Worm (Caenorhabditis elegans) whole organism, young adult: ENCODE results near the gene gldi-2.

Source experiments
- B0035.1 ChIP-seq: sonication (generic microtip); optimal IDR thresholded peaks from 2 replicates; lab custom pipeline; 2016; ENCODE audit warnings: missing genetic modification characterization, mild to moderate bottlenecking, missing compliant biosample characterization, missing genotype, missing genetic modification reagents
- D2030.7 ChIP-seq: fragments of 200-800 bp; sonication (Bioruptor generic); IDR thresholded peaks from 2 replicates; pipeline ENCODE4 v1.3.6; 2022; ENCODE audit warnings: missing genetic modification reagents, missing genetic modification characterization, missing compliant biosample characterization
- F10E7.11 ChIP-seq: sonication (generic microtip); optimal IDR thresholded peaks from 2 replicates; lab custom pipeline; 2017; ENCODE audit warnings: mild to moderate bottlenecking, missing genetic modification characterization, moderate library complexity, missing compliant biosample characterization
- F37B4.10 ChIP-seq: fragments of 200-800 bp; sonication (Bioruptor generic); IDR thresholded peaks from 2 replicates; pipeline ENCODE4 v1.3.6; 2022; ENCODE audit warnings: missing genetic modification characterization, missing compliant biosample characterization
- F49E8.2 ChIP-seq: sonication (generic microtip); optimal IDR thresholded peaks from 3 replicates; lab custom pipeline; 2017; ENCODE audit warnings: missing genetic modification characterization, mild to moderate bottlenecking, missing compliant biosample characterization, antibody characterized with exemption, moderate library complexity; ENCODE audit not compliant: insufficient read depth
- F55B11.4 ChIP-seq: sonication (generic microtip); optimal IDR thresholded peaks from 2 replicates; lab custom pipeline; 2016; ENCODE audit warnings: missing compliant biosample characterization, missing genetic modification characterization, borderline replicate concordance; ENCODE audit not compliant: insufficient read depth
- F57C9.4 ChIP-seq: sonication (generic microtip); optimal IDR thresholded peaks from 2 replicates; lab custom pipeline; 2017; ENCODE audit warnings: mild to moderate bottlenecking, missing genetic modification characterization, missing compliant biosample characterization
- K11D2.4 ChIP-seq: fragments of 200-800 bp; sonication (Bioruptor generic); IDR thresholded peaks from 2 replicates; pipeline ENCODE4 v1.3.6; 2022; ENCODE audit warnings: missing genetic modification reagents, missing genetic modification characterization, missing compliant biosample characterization
- T07F8.4 ChIP-seq: sonication (generic microtip); optimal IDR thresholded peaks from 2 replicates; lab custom pipeline; 2016; ENCODE audit warnings: mild to moderate bottlenecking, missing genetic modification characterization, moderate library complexity, missing compliant biosample characterization
- T26A5.8 ChIP-seq: sonication (generic microtip); optimal IDR thresholded peaks from 2 replicates; lab custom pipeline; 2016; ENCODE audit warnings: missing genetic modification characterization, missing compliant biosample characterization
- Y53F4B.3 ChIP-seq: fragments of 200-800 bp; sonication (Bioruptor generic); IDR thresholded peaks from 2 replicates; pipeline ENCODE4 v1.3.6; 2022; ENCODE audit warnings: missing genetic modification reagents, missing genetic modification characterization, missing compliant biosample characterization
- Y67H2A.10 ChIP-seq: fragments of 200-800 bp; sonication (Bioruptor generic); conservative IDR thresholded peaks from 2 replicates; pipeline ENCODE4 v1.3.6; 2022; ENCODE audit warnings: missing genetic modification reagents, missing genetic modification characterization, missing compliant biosample characterization
- Y79H2A.3 ChIP-seq: fragments of 200-800 bp; sonication (Bioruptor generic); conservative IDR thresholded peaks from 2 replicates; pipeline ENCODE4 v1.3.6; 2022; ENCODE audit warnings: missing genetic modification reagents, missing genetic modification characterization, missing compliant biosample characterization
- Y95B8A.8 ChIP-seq: fragments of 200-800 bp; sonication (Bioruptor generic); IDR thresholded peaks from 2 replicates; pipeline ENCODE4 v1.3.6; 2022; ENCODE audit warnings: missing genetic modification reagents, missing genetic modification characterization, missing compliant biosample characterization
- aptf-2 ChIP-seq: fragments of 200-800 bp; sonication (Bioruptor generic); conservative IDR thresholded peaks from 2 replicates; pipeline ENCODE4 v1.3.6; 2022; ENCODE audit warnings: missing genetic modification reagents, missing genetic modification characterization, missing compliant biosample characterization
- attf-5 ChIP-seq: fragments of 200-800 bp; sonication (Bioruptor generic); optimal IDR thresholded peaks from 2 replicates; lab custom pipeline; 2018; ENCODE audit warnings: mild to moderate bottlenecking, missing genetic modification characterization, missing compliant biosample characterization
- bed-1 ChIP-seq: fragments of 200-800 bp; sonication (Bioruptor generic); IDR thresholded peaks from 2 replicates; pipeline ENCODE4 v1.3.6; 2022; ENCODE audit warnings: missing genetic modification reagents, missing genetic modification characterization, missing compliant biosample characterization
- ceh-27 ChIP-seq: fragments of 200-800 bp; sonication (Bioruptor generic); optimal IDR thresholded peaks from 2 replicates; lab custom pipeline; 2018; ENCODE audit warnings: mild to moderate bottlenecking, missing genetic modification characterization, moderate library complexity, missing compliant biosample characterization
- ceh-40 ChIP-seq: fragments of 200-800 bp; sonication (Bioruptor generic); IDR thresholded peaks from 2 replicates; pipeline ENCODE4 v1.3.6; 2022; ENCODE audit warnings: missing genetic modification characterization, missing compliant biosample characterization
- ceh-58 ChIP-seq: fragments of 200-800 bp; sonication (Bioruptor generic); IDR thresholded peaks from 2 replicates; pipeline ENCODE4 v1.3.6; 2022; ENCODE audit warnings: missing genetic modification characterization, missing compliant biosample characterization
- dox-1 ChIP-seq: fragments of 200-800 bp; sonication (Bioruptor generic); IDR thresholded peaks from 2 replicates; pipeline ENCODE4 v1.3.6; 2022; ENCODE audit warnings: missing genetic modification reagents, missing genetic modification characterization, missing compliant biosample characterization
- dpl-1 ChIP-seq: fragments of 150-350 bp; optimal IDR thresholded peaks from 2 replicates; lab custom pipeline; 2014; ENCODE audit warnings: missing biosample characterization, missing genetic modification reagents, missing genetic modification characterization
- efl-1 ChIP-seq: fragments of 150-350 bp; optimal IDR thresholded peaks from 2 replicates; lab custom pipeline; 2014; ENCODE audit warnings: missing biosample characterization, missing genetic modification reagents, missing genetic modification characterization
- egl-44 ChIP-seq: fragments of 200-800 bp; sonication (Bioruptor generic); IDR thresholded peaks from 2 replicates; pipeline ENCODE4 v1.3.6; 2022; ENCODE audit warnings: missing genetic modification reagents, missing genetic modification characterization, missing compliant biosample characterization
- egrh-3 ChIP-seq: fragments of 200-800 bp; sonication (Bioruptor generic); IDR thresholded peaks from 2 replicates; pipeline ENCODE4 v1.3.6; 2022; ENCODE audit warnings: missing genetic modification reagents, missing genetic modification characterization, missing compliant biosample characterization
- ets-4 ChIP-seq: fragments of 200-800 bp; sonication (Bioruptor generic); optimal IDR thresholded peaks from 2 replicates; lab custom pipeline; 2018; ENCODE audit warnings: mild to moderate bottlenecking, missing genetic modification characterization, missing compliant biosample characterization
- hmg-1.2 ChIP-seq: fragments of 200-800 bp; sonication (Bioruptor generic); IDR thresholded peaks from 2 replicates; pipeline ENCODE4 v1.3.6; 2022; ENCODE audit warnings: missing genetic modification reagents, missing genetic modification characterization, missing compliant biosample characterization
- hmg-20 ChIP-seq: fragments of 200-800 bp; sonication (Bioruptor generic); IDR thresholded peaks from 2 replicates; pipeline ENCODE4 v1.3.6; 2022; ENCODE audit warnings: missing genetic modification reagents, missing genetic modification characterization, missing compliant biosample characterization
- lin-54 ChIP-seq: fragments of 200-800 bp; sonication (Bioruptor generic); optimal IDR thresholded peaks from 2 replicates; lab custom pipeline; 2018; ENCODE audit warnings: mild to moderate bottlenecking, missing genetic modification characterization, missing compliant biosample characterization
- lir-1 ChIP-seq: fragments of 200-800 bp; sonication (Bioruptor generic); conservative IDR thresholded peaks from 2 replicates; pipeline ENCODE4 v1.3.6; 2022; ENCODE audit warnings: missing genetic modification reagents, missing genetic modification characterization, missing compliant biosample characterization
- madf-10 ChIP-seq: sonication (generic microtip); optimal IDR thresholded peaks from 2 replicates; lab custom pipeline; 2016; ENCODE audit warnings: mild to moderate bottlenecking, missing genetic modification characterization, missing compliant biosample characterization
- mcd-1 ChIP-seq: fragments of 200-800 bp; sonication (Bioruptor generic); IDR thresholded peaks from 2 replicates; pipeline ENCODE4 v1.3.6; 2022; ENCODE audit warnings: missing genetic modification reagents, missing genetic modification characterization, missing compliant biosample characterization
- mel-28 ChIP-seq: sonication (generic microtip); optimal IDR thresholded peaks from 2 replicates; lab custom pipeline; 2016; ENCODE audit warnings: borderline replicate concordance, mild to moderate bottlenecking, missing genetic modification characterization, missing compliant biosample characterization
- rpc-1 ChIP-seq, 2 experiments: fragments of 150-350 bp in 1 of 2; sonication (generic microtip) in 1 of 2; optimal IDR thresholded peaks; 2 replicates each; lab custom pipeline; 2014 to 2018; ENCODE audit warnings: missing biosample characterization in 1 of 2, missing genetic modification characterization in 1 of 2, missing genetic modification reagents in 1 of 2, missing genotype in 1 of 2
- sdz-38 ChIP-seq: sonication (generic microtip); optimal IDR thresholded peaks from 2 replicates; lab custom pipeline; 2016; ENCODE audit warnings: missing genotype, missing genetic modification characterization, missing compliant biosample characterization
- snpc-1.1 ChIP-seq: sonication (generic microtip); optimal IDR thresholded peaks from 2 replicates; lab custom pipeline; 2017; ENCODE audit warnings: missing genetic modification characterization, mild to moderate bottlenecking, missing compliant biosample characterization, antibody characterized with exemption, moderate library complexity, missing genotype, missing genetic modification reagents; ENCODE audit not compliant: insufficient read depth
- snpc-1.3 ChIP-seq: sonication (generic microtip); optimal IDR thresholded peaks from 2 replicates; lab custom pipeline; 2017; ENCODE audit warnings: missing genetic modification characterization, mild to moderate bottlenecking, missing compliant biosample characterization, antibody characterized with exemption, moderate library complexity, missing genotype, missing genetic modification reagents; ENCODE audit not compliant: insufficient read depth
- sptf-2 ChIP-seq: fragments of 200-800 bp; sonication (Bioruptor generic); optimal IDR thresholded peaks from 2 replicates; lab custom pipeline; 2018; ENCODE audit warnings: mild to moderate bottlenecking, missing genetic modification characterization, missing compliant biosample characterization
- tbp1 ChIP-seq: fragments of 200-800 bp; sonication (Bioruptor generic); optimal IDR thresholded peaks from 2 replicates; lab custom pipeline; 2018; ENCODE audit warnings: mild to moderate bottlenecking, missing genetic modification characterization, missing compliant biosample characterization
- zim-3 ChIP-seq: sonication (generic microtip); optimal IDR thresholded peaks from 2 replicates; lab custom pipeline; 2017; ENCODE audit warnings: mild to moderate bottlenecking, missing genetic modification characterization, moderate library complexity, missing compliant biosample characterization
- ztf-3 ChIP-seq: fragments of 200-800 bp; sonication (Bioruptor generic); optimal IDR thresholded peaks from 2 replicates; lab custom pipeline; 2018; ENCODE audit warnings: mild to moderate bottlenecking, missing genetic modification characterization, missing compliant biosample characterization

The gldi-2 gene

DNA sequence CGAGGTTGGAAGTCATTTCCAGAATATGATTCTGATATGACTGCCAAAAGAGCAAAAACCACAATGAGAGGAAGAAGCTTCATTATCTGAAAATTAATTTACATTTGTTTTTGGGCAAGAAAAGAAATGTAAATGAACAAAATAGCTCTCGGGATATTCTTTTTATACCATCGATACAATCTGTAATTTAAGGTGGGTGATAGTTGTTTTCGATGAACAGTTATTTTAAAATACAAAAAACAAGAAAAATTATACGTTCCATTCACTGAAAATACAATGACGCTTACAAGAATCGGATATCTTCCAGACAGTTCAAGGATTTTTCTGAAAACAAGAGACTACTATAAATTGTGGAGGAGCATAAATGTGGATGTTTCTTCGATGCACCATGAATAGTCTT, 38.6 kb upstream of the gldi-2 start, which contains the start of gene ins-15:
Gene ins-15, minus strand, starts transcription at position 101 of the 400 bp plus-strand sequence.
- TF ChIP-seq rpc-1 (optimal IDR thresholded peaks at IDR 0.05; lab: Kevin White, UChicago), result no peak
- no peak for TF ChIP-seq rpc-1 (tag; optimal IDR thresholded peaks at IDR 0.05; lab: Kevin White, UChicago)
- no peak for TF ChIP-seq T07F8.4 (tag; lab: Kevin White, UChicago)
- no peak for TF ChIP-seq zim-3
- no peak for TF ChIP-seq hmg-1.2 (GFP tag; lab: Robert Waterston, UW)
- TF ChIP-seq D2030.7 (GFP tag; lab: Robert Waterston, UW), result no peak
- TF ChIP-seq, all 124 proteins: peak for 0

DNA sequence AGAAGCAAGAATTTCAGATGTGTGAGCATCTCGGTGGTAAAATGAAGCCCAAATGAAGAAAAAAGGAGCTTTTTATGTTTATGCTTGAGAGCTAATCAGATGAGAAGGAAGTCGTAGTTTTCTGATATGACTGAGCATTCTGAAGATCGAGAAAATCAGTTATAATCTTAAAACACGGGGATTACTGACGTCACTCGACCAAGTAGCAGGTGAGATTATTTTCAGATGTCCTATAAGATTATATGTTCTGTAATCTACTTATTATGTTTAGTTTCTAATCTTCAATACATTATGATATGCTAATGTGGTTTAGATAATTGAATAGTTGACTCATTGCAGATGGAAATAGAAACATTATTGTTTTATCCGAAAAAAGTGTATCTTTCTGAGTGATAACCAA, 37.4 kb upstream of the gldi-2 start, which contains the start of gene ins-14:
Gene ins-14, minus strand, starts transcription at position 32 of the 400 bp plus-strand sequence.
- TF ChIP-seq ztf-3 (no peak), F37B4.10 (GFP tag; lab: Robert Waterston, UW) (no peak), madf-10 (tag; lab: Kevin White, UChicago) (no peak), tbp1 (GFP tag; lab: Kevin White, UChicago) (no peak)

DNA sequence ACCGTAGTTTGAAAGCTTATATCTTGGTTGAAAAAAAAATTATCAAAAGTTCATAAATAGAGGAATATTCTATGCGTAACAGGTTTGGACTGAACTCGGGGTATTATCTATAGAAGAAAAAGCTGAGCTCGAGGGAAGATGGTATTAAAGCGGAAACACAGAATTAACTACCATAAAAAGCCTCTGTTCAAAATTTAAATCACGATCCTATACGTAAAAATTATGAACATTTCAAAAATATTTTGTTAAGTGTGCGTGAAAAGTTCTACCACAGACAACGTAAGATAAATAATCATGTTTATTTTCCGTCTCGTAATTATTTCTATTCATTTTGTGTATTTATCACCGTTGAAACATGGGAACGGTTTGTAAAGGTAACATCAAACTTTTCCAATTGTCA, 36.8 kb upstream of the gldi-2 start, which contains the start of gene F41G3.5:
Gene F41G3.5, plus strand, starts transcription at position 301 of the 400 bp plus-strand sequence.
- TF ChIP-seq mcd-1 (GFP tag; lab: Robert Waterston, UW), result no peak
- no peak for TF ChIP-seq F10E7.11 (tag; lab: Kevin White, UChicago)
- no peak for TF ChIP-seq Y79H2A.3 (GFP tag; lab: Robert Waterston, UW)
- TF ChIP-seq lin-54 (GFP tag; lab: Kevin White, UChicago), result no peak
- no peak for TF ChIP-seq Y53F4B.3 (GFP tag; lab: Robert Waterston, UW)
- TF ChIP-seq ztf-3, result no peak
- TF ChIP-seq efl-1, result no peak
- TF ChIP-seq dpl-1, result no peak
- TF ChIP-seq lir-1 (GFP tag; lab: Robert Waterston, UW), result no peak
- no peak for TF ChIP-seq snpc-1.1
- TF ChIP-seq rpc-1 (optimal IDR thresholded peaks at IDR 0.05; lab: Kevin White, UChicago), result no peak
- no peak for TF ChIP-seq rpc-1 (tag; optimal IDR thresholded peaks at IDR 0.05; lab: Kevin White, UChicago)
- no peak for TF ChIP-seq ceh-58 (GFP tag; lab: Robert Waterston, UW)
- no peak for TF ChIP-seq K11D2.4 (GFP tag; lab: Robert Waterston, UW)

DNA sequence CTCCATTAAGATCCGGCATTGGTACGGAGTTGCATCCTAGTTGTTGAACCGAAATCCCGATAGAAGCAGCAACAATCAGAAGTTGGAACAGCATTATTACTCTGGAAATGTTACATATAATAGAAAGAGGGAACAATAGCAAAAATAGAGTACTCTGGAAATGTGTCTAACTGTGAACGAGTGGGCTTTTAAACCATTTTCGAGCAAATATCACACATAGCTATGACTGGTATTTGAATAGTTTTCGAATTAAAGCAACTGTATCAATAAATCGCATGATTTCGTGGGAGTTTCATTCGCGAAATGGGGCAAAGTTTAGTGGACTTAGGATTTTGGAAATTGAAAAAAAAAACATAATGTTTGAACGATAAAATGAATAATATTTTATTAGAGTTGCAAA, 33.8 kb upstream of the gldi-2 start, which contains the start of gene F41G3.10:
Gene F41G3.10, minus strand, starts transcription at position 101 of the 400 bp plus-strand sequence.
- no peak for TF ChIP-seq B0035.1 (tag; lab: Kevin White, UChicago)
- no peak for TF ChIP-seq F57C9.4
- no peak for TF ChIP-seq ceh-27 (GFP tag; lab: Kevin White, UChicago)
- TF ChIP-seq attf-5 (GFP tag; lab: Kevin White, UChicago), result no peak
- no peak for TF ChIP-seq snpc-1.3 (tag; lab: Kevin White, UChicago)
- no peak for TF ChIP-seq ets-4
- TF ChIP-seq F55B11.4 (tag; lab: Kevin White, UChicago), result no peak
- TF ChIP-seq hmg-20 (GFP tag; lab: Robert Waterston, UW), result no peak
- no peak for TF ChIP-seq sptf-2
- no peak for TF ChIP-seq ceh-40 (GFP tag; lab: Robert Waterston, UW)

DNA sequence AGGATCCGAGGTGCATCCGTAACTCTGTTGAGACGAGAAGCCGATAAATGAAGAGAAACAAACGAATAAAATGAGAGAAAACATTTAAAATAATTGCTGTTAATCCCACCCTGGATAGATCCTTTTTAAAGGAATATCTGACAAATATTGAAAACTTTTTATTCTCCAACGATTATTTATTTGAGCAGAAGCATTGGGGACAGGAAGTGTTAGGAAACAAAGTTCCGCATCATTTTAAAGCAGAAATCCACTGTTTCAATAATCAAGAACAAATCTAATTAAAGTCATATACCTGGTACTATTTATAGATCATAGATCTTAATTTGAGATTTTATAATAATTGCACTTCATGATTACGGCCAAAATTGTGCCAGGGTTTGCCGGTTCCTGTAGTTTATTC, 32.3 kb upstream of the gldi-2 start, which contains the start of gene F41G3.20:
Gene F41G3.20, minus strand, starts transcription at position 101 of the 400 bp plus-strand sequence.
- TF ChIP-seq egl-44 (GFP tag; lab: Robert Waterston, UW) (no peak), lin-54 (GFP tag; lab: Kevin White, UChicago) (no peak), F49E8.2 (no peak), sdz-38 (no peak), bed-1 (no peak), attf-5 (GFP tag; lab: Kevin White, UChicago) (no peak), Y95B8A.8 (GFP tag; lab: Robert Waterston, UW) (no peak), dox-1 (GFP tag; lab: Robert Waterston, UW) (no peak), ztf-3 (no peak), egrh-3 (GFP tag; lab: Robert Waterston, UW) (no peak), T26A5.8 (tag; lab: Kevin White, UChicago) (no peak), aptf-2 (GFP tag; lab: Robert Waterston, UW) (no peak), mel-28 (tag; lab: Kevin White, UChicago) (no peak), Y67H2A.10 (GFP tag; lab: Robert Waterston, UW) (no peak)
